Fruit fly (Drosophila melanogaster) whole organism, embryonic: ENCODE data around the gene Fpgs1.

Source experiments
- Ada2b ChIP-seq: fragments of 200-800 bp; sonication (Bioruptor generic); IDR thresholded peaks from 2 replicates; pipeline ENCODE4 v1.3.6; 2022; ENCODE audit warnings: missing biosample characterization, missing genetic modification characterization
- Atf3 ChIP-seq: fragments of 200-800 bp; sonication (Bioruptor generic); optimal IDR thresholded peaks from 3 replicates; lab custom pipeline; 2016; ENCODE audit warnings: missing biosample characterization, missing genetic modification characterization
- B-H1 ChIP-seq: fragments of 200-800 bp; sonication (Bioruptor generic); IDR thresholded peaks from 3 replicates; pipeline ENCODE4 v1.3.6; 2022; ENCODE audit warnings: missing biosample characterization, missing genetic modification characterization
- CG10209 ChIP-seq: fragments of 200-800 bp; sonication (Bioruptor generic); optimal IDR thresholded peaks from 3 replicates; lab custom pipeline; 2017; ENCODE audit warnings: missing biosample characterization, mild to moderate bottlenecking, missing genetic modification characterization, missing genetic modification reagents
- CG11560 ChIP-seq: fragments of 200-800 bp; sonication (Bioruptor generic); IDR thresholded peaks from 3 replicates; pipeline ENCODE4 v1.3.6; 2022; ENCODE audit warnings: missing biosample characterization, missing genetic modification characterization
- CG11695 ChIP-seq: fragments of 200-800 bp; sonication (Bioruptor generic); IDR thresholded peaks from 3 replicates; pipeline ENCODE4 v1.3.6; 2022; ENCODE audit warnings: missing biosample characterization, missing genetic modification characterization
- CG11696 ChIP-seq: fragments of 200-800 bp; sonication (Bioruptor generic); IDR thresholded peaks from 2 replicates; pipeline ENCODE4 v1.3.6; 2022; ENCODE audit warnings: missing biosample characterization, missing genetic modification characterization
- CG12104 ChIP-seq: fragments of 200-800 bp; sonication (Bioruptor generic); optimal IDR thresholded peaks from 3 replicates; lab custom pipeline; 2016; ENCODE audit warnings: missing biosample characterization, missing genetic modification characterization
- CG12391 ChIP-seq: fragments of 200-800 bp; sonication (Bioruptor generic); optimal IDR thresholded peaks from 3 replicates; lab custom pipeline; 2018; ENCODE audit warnings: missing biosample characterization, mild to moderate bottlenecking, missing genetic modification characterization, moderate library complexity
- CG13894 ChIP-seq: fragments of 200-800 bp; sonication (Bioruptor generic); optimal IDR thresholded peaks from 3 replicates; lab custom pipeline; 2018; ENCODE audit warnings: missing biosample characterization, mild to moderate bottlenecking, missing genetic modification characterization, moderate library complexity
- CG14014 ChIP-seq: fragments of 200-800 bp; sonication (Bioruptor generic); IDR thresholded peaks from 2 replicates; pipeline ENCODE4 v1.3.6; 2022; ENCODE audit warnings: missing biosample characterization, missing genetic modification characterization
- CG15601 ChIP-seq: fragments of 200-800 bp; sonication (Bioruptor generic); optimal IDR thresholded peaks from 3 replicates; lab custom pipeline; 2019; ENCODE audit warnings: missing biosample characterization, mild to moderate bottlenecking, missing genetic modification characterization, moderate library complexity
- CG16863 ChIP-seq: fragments of 200-800 bp; sonication (Bioruptor generic); optimal IDR thresholded peaks from 3 replicates; lab custom pipeline; 2016; ENCODE audit warnings: missing biosample characterization, missing genetic modification characterization
- CG17328 ChIP-seq: fragments of 200-800 bp; sonication (Bioruptor generic); IDR thresholded peaks from 2 replicates; pipeline ENCODE4 v1.3.6; 2022; ENCODE audit warnings: missing biosample characterization, missing genetic modification characterization
- CG17361 ChIP-seq: fragments of 200-800 bp; sonication (Bioruptor generic); IDR thresholded peaks from 3 replicates; pipeline ENCODE4 v1.3.6; 2022; ENCODE audit warnings: missing biosample characterization, missing genetic modification characterization
- CG17385 ChIP-seq: fragments of 200-800 bp; sonication (Bioruptor generic); optimal IDR thresholded peaks from 3 replicates; lab custom pipeline; 2018; ENCODE audit warnings: missing biosample characterization, mild to moderate bottlenecking, missing genetic modification characterization
- CG17568 ChIP-seq: fragments of 200-800 bp; sonication (Bioruptor generic); optimal IDR thresholded peaks from 2 replicates; lab custom pipeline; 2018; ENCODE audit warnings: missing biosample characterization, mild to moderate bottlenecking, missing genetic modification characterization, moderate library complexity
- CG18011 ChIP-seq: fragments of 200-800 bp; sonication (Bioruptor generic); optimal IDR thresholded peaks from 2 replicates; lab custom pipeline; 2017; ENCODE audit warnings: missing biosample characterization, missing genetic modification characterization, mild to moderate bottlenecking, moderate library complexity, missing genotype
- CG18262 ChIP-seq: fragments of 200-800 bp; optimal IDR thresholded peaks from 3 replicates; lab custom pipeline; 2019; ENCODE audit warnings: missing biosample characterization, mild to moderate bottlenecking, missing genetic modification characterization, moderate library complexity
- CG2120 ChIP-seq: fragments of 200-800 bp; sonication (Bioruptor generic); optimal IDR thresholded peaks from 3 replicates; lab custom pipeline; 2016; ENCODE audit warnings: missing biosample characterization, missing genetic modification characterization
- CG2875 ChIP-seq: fragments of 200-800 bp; sonication (Bioruptor generic); optimal IDR thresholded peaks from 2 replicates; lab custom pipeline; 2017; ENCODE audit warnings: missing biosample characterization, mild to moderate bottlenecking, missing genetic modification characterization, missing genetic modification reagents
- CG2889 ChIP-seq: fragments of 200-800 bp; sonication (Bioruptor generic); IDR thresholded peaks from 3 replicates; pipeline ENCODE4 v1.3.6; 2022; ENCODE audit warnings: missing biosample characterization, missing genetic modification characterization
- CG34224 ChIP-seq: fragments of 200-800 bp; sonication (Bioruptor generic); IDR thresholded peaks from 3 replicates; pipeline ENCODE4 v1.3.6; 2022; ENCODE audit warnings: missing biosample characterization, missing genetic modification characterization; ENCODE audit not compliant: partially characterized antibody
- CG4854 ChIP-seq: fragments of 200-800 bp; sonication (Bioruptor generic); optimal IDR thresholded peaks from 2 replicates; lab custom pipeline; 2016; ENCODE audit warnings: missing biosample characterization, missing genetic modification characterization, inconsistent platforms
- CG9215 ChIP-seq: fragments of 200-800 bp; sonication (Bioruptor generic); IDR thresholded peaks from 2 replicates; pipeline ENCODE4 v1.3.6; 2022; ENCODE audit warnings: missing biosample characterization, missing genetic modification characterization
- CG9932 ChIP-seq: fragments of 200-800 bp; sonication (Bioruptor generic); IDR thresholded peaks from 2 replicates; pipeline ENCODE4 v1.3.6; 2022; ENCODE audit warnings: missing biosample characterization, missing genetic modification characterization
- D19B ChIP-seq: fragments of 200-800 bp; sonication (Bioruptor generic); optimal IDR thresholded peaks from 2 replicates; lab custom pipeline; 2017; ENCODE audit warnings: missing biosample characterization, mild to moderate bottlenecking, missing genetic modification characterization
- Deaf1 ChIP-seq: fragments of 200-800 bp; optimal IDR thresholded peaks from 3 replicates; lab custom pipeline; 2019; ENCODE audit warnings: missing biosample characterization, mild to moderate bottlenecking, missing genetic modification characterization, moderate library complexity
- Dip3 ChIP-seq: fragments of 200-800 bp; sonication (Bioruptor generic); optimal IDR thresholded peaks from 3 replicates; lab custom pipeline; 2016; ENCODE audit warnings: missing biosample characterization, missing genetic modification characterization
- Ets65A ChIP-seq: fragments of 200-800 bp; sonication (Bioruptor generic); peaks from one replicate; lab custom pipeline; 2016; ENCODE audit warnings: missing biosample characterization, missing genetic modification characterization
- Ets97D ChIP-seq: fragments of 200-800 bp; sonication (Bioruptor generic); optimal IDR thresholded peaks from 3 replicates; lab custom pipeline; 2016; ENCODE audit warnings: missing biosample characterization, missing genetic modification characterization
- HLH54F ChIP-seq: fragments of 200-800 bp; sonication (Bioruptor generic); optimal IDR thresholded peaks from 3 replicates; lab custom pipeline; 2016; ENCODE audit warnings: missing biosample characterization, missing genetic modification characterization
- Oli ChIP-seq: fragments of 200-800 bp; sonication (Bioruptor generic); optimal IDR thresholded peaks from 2 replicates; lab custom pipeline; 2018; ENCODE audit warnings: missing biosample characterization, mild to moderate bottlenecking, missing genetic modification characterization, moderate library complexity
- Sox100B ChIP-seq: fragments of 200-800 bp; sonication (Bioruptor generic); optimal IDR thresholded peaks from 3 replicates; lab custom pipeline; 2018; ENCODE audit warnings: missing biosample characterization, mild to moderate bottlenecking, missing genetic modification characterization
- ac ChIP-seq: fragments of 200-800 bp; sonication (Bioruptor generic); optimal IDR thresholded peaks from 3 replicates; lab custom pipeline; 2017; ENCODE audit warnings: missing biosample characterization, mild to moderate bottlenecking, missing genetic modification characterization
- ara ChIP-seq: fragments of 200-800 bp; sonication (Bioruptor generic); IDR thresholded peaks from 2 replicates; pipeline ENCODE4 v1.3.6; 2022; ENCODE audit warnings: missing biosample characterization, missing genetic modification characterization
- bbx ChIP-seq: fragments of 200-800 bp; sonication (Bioruptor generic); IDR thresholded peaks from 2 replicates; pipeline ENCODE4 v1.3.6; 2022; ENCODE audit warnings: missing biosample characterization, missing genetic modification characterization; ENCODE audit not compliant: partially characterized antibody
- cato ChIP-seq: fragments of 200-800 bp; sonication (Bioruptor generic); optimal IDR thresholded peaks from 2 replicates; lab custom pipeline; 2016; ENCODE audit warnings: missing biosample characterization, missing genetic modification characterization, borderline replicate concordance
- corto ChIP-seq: fragments of 200-800 bp; sonication (Bioruptor generic); optimal IDR thresholded peaks from 2 replicates; lab custom pipeline; 2016; ENCODE audit warnings: missing biosample characterization, mild to moderate bottlenecking, missing genetic modification characterization, moderate library complexity
- en ChIP-seq: fragments of 200-800 bp; sonication (Bioruptor generic); optimal IDR thresholded peaks from 2 replicates; lab custom pipeline; 2016; ENCODE audit warnings: missing biosample characterization, missing genetic modification characterization
- exex ChIP-seq: fragments of 200-800 bp; sonication (Bioruptor generic); optimal IDR thresholded peaks from 4 replicates; lab custom pipeline; 2018; ENCODE audit warnings: missing biosample characterization, mild to moderate bottlenecking, missing genetic modification characterization, moderate library complexity
- gsb-n ChIP-seq: fragments of 200-800 bp; sonication (Bioruptor generic); optimal IDR thresholded peaks from 3 replicates; lab custom pipeline; 2018; ENCODE audit warnings: missing biosample characterization, mild to moderate bottlenecking, missing genetic modification characterization
- klu ChIP-seq: fragments of 200-800 bp; sonication (Bioruptor generic); IDR thresholded peaks from 2 replicates; pipeline ENCODE4 v1.3.6; 2022; ENCODE audit warnings: missing biosample characterization, missing genetic modification characterization
- odd ChIP-seq: fragments of 200-800 bp; sonication (Bioruptor generic); optimal IDR thresholded peaks from 2 replicates; lab custom pipeline; 2017; ENCODE audit warnings: missing biosample characterization, mild to moderate bottlenecking, missing genetic modification characterization
- pfk ChIP-seq: fragments of 200-800 bp; sonication (Bioruptor generic); optimal IDR thresholded peaks from 2 replicates; lab custom pipeline; 2018; ENCODE audit warnings: missing biosample characterization, mild to moderate bottlenecking, missing genetic modification characterization, moderate library complexity
- phol ChIP-seq: fragments of 200-800 bp; sonication (Bioruptor generic); optimal IDR thresholded peaks from 3 replicates; lab custom pipeline; 2018; ENCODE audit warnings: missing biosample characterization, mild to moderate bottlenecking, missing genetic modification characterization, moderate library complexity
- pros ChIP-seq: fragments of 200-800 bp; sonication (Bioruptor generic); optimal IDR thresholded peaks from 3 replicates; lab custom pipeline; 2019; ENCODE audit warnings: missing biosample characterization, mild to moderate bottlenecking, missing genetic modification characterization, moderate library complexity
- trem ChIP-seq: fragments of 200-800 bp; optimal IDR thresholded peaks from 3 replicates; lab custom pipeline; 2019; ENCODE audit warnings: missing biosample characterization, mild to moderate bottlenecking, missing genetic modification characterization, moderate library complexity
- zen ChIP-seq: fragments of 200-800 bp; sonication (Bioruptor generic); optimal IDR thresholded peaks from 3 replicates; lab custom pipeline; 2018; ENCODE audit warnings: missing biosample characterization, mild to moderate bottlenecking, missing genetic modification characterization, moderate library complexity

Fpgs1 gene

dm6 chrX:12578701-12579372 is 32.8 kb upstream of the Fpgs1 start (continued):
- TF ChIP-seq gsb-n (tag; lab: Kevin White, UChicago): peak; percentile 58
- peak; percentile 31 for TF ChIP-seq CG12104 (GFP tag; lab: Kevin White, UChicago)
- TF ChIP-seq Deaf1 (tag; lab: Kevin White, UChicago): peak; percentile 72
- TF ChIP-seq HLH54F (GFP tag; lab: Kevin White, UChicago): peak; percentile 4
- TF ChIP-seq Ada2b (GFP tag; lab: Robert Waterston, UW): peak; percentile 41; the same call in 1 of the 2 replicates
- TF ChIP-seq CG14014 (GFP tag; lab: Robert Waterston, UW): peak; percentile 64
- peak; percentile 65 for TF ChIP-seq CG15601 (tag; lab: Kevin White, UChicago)
- TF ChIP-seq CG17385 (GFP tag; lab: Kevin White, UChicago): peak; percentile 40
- TF ChIP-seq phol: peak; percentile 79
- TF ChIP-seq CG18262 (tag; lab: Kevin White, UChicago): peak; percentile 74
- 0 out of 2 replicates have a peak, but pooled peaks have one; percentile 31 for TF ChIP-seq CG17328 (GFP tag; lab: Robert Waterston, UW)
- TF ChIP-seq CG10209 (GFP tag; lab: Kevin White, UChicago): peak; percentile 67
- TF ChIP-seq Dip3 (GFP tag; lab: Kevin White, UChicago): no peak
- peak; percentile 41; the same call in 1 of the 3 replicates for TF ChIP-seq CG11695
- peak; percentile 18 for TF ChIP-seq CG4854 (GFP tag; lab: Kevin White, UChicago)
- peak; percentile 53 for TF ChIP-seq Sox100B (GFP tag; lab: Kevin White, UChicago)
- no peak for TF ChIP-seq ac (GFP tag; lab: Kevin White, UChicago)
- TF ChIP-seq CG9215 (GFP tag; lab: Robert Waterston, UW): peak; percentile 42
- TF ChIP-seq CG16863 (GFP tag; lab: Kevin White, UChicago): peak; percentile 38
- TF ChIP-seq odd: peak; percentile 38
- 0 out of 2 replicates have a peak, but pooled peaks have one; percentile 8 for TF ChIP-seq klu
- peak; percentile 23; the same call in 1 of the 3 replicates for TF ChIP-seq B-H1 (GFP tag; lab: Robert Waterston, UW)
- TF ChIP-seq CG17568: no peak
- no peak for TF ChIP-seq Ets97D (GFP tag; lab: Kevin White, UChicago)
- peak; percentile 73 for TF ChIP-seq CG12391 (tag; lab: Kevin White, UChicago)
- TF ChIP-seq CG2889 (GFP tag; lab: Robert Waterston, UW): no peak
- peak; percentile 81 for TF ChIP-seq pfk (GFP tag; lab: Kevin White, UChicago)
- TF ChIP-seq pros: peak; percentile 41
- 0 out of 2 replicates have a peak, but pooled peaks have one; percentile 38 for TF ChIP-seq bbx (GFP tag; lab: Robert Waterston, UW)
- 0 out of 3 replicates have a peak, but pooled peaks have one; percentile 18 for TF ChIP-seq CG11560
- TF ChIP-seq Oli (tag; lab: Kevin White, UChicago): peak; percentile 80
- peak; percentile 40; the same call in 1 of the 2 replicates for TF ChIP-seq ara (GFP tag; lab: Robert Waterston, UW)
- peak; percentile 18 for TF ChIP-seq Ets65A
- no peak for TF ChIP-seq cato (GFP tag; lab: Kevin White, UChicago)
- peak; percentile 16 for TF ChIP-seq zen (tag; lab: Kevin White, UChicago)
- peak; percentile 78 for TF ChIP-seq D19B (GFP tag; lab: Kevin White, UChicago)
- peak; percentile 35 for TF ChIP-seq trem
- TF ChIP-seq CG9932: 0 out of 2 replicates have a peak, but pooled peaks have one; percentile 13
- no peak for TF ChIP-seq exex (tag; lab: Kevin White, UChicago)
- peak; percentile 57 for TF ChIP-seq CG2875
- TF ChIP-seq corto (GFP tag; lab: Kevin White, UChicago): no peak
- no peak for TF ChIP-seq CG13894 (tag; lab: Kevin White, UChicago)
- TF ChIP-seq Atf3 (GFP tag; lab: Kevin White, UChicago): peak; percentile 8
- TF ChIP-seq CG11696 (GFP tag; lab: Robert Waterston, UW): peak; percentile 91
- no peak for TF ChIP-seq CG18011 (GFP tag; lab: Kevin White, UChicago)
- TF ChIP-seq CG17361 (GFP tag; lab: Robert Waterston, UW): peak; percentile 66; the same call in 2 of the 3 replicates
- peak; percentile 68 for TF ChIP-seq CG2120 (GFP tag; lab: Kevin White, UChicago)
- no peak for TF ChIP-seq en (GFP tag; lab: Kevin White, UChicago)
- peak; percentile 20; the same call in 1 of the 3 replicates for TF ChIP-seq CG34224 (GFP tag; lab: Robert Waterston, UW)
